Fruit fly (Drosophila melanogaster): ENCODE data around the gene AnxB10.

DNA sequence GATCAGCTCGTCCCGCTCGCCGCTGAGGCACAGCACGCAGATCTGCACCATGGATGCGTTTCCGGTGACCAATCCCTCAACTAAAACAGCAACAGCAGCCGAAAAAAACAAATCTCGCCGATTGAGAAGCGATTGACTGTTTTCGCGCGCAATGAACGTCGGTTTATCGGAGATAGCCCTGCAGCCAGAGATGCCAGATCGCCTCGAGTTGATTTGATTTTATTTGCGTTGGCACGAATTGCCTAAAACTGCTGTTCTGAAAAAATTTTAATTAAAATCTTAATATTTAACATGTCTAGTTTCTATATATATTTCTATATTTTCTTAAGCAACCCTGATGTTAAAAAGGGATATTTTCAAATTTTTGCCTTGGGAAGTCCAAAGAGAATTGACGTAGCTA lies 10.7 kb downstream of the AnxB10 start:
- no peak for TF ChIP-seq Abd-B (GFP tag; optimal IDR thresholded peaks at IDR 0.05)
- TF ChIP-seq woc (GFP tag; optimal IDR thresholded peaks at IDR 0.05): no peak
- TF ChIP-seq Jra (GFP tag; optimal IDR thresholded peaks at IDR 0.05): no peak
- TF ChIP-seq jim (GFP tag; optimal IDR thresholded peaks at IDR 0.05): no peak
- no peak for TF ChIP-seq CrebA (GFP tag; optimal IDR thresholded peaks at IDR 0.05; ENCODE audit: borderline replicate concordance)
- TF ChIP-seq ey (GFP tag; optimal IDR thresholded peaks at IDR 0.05): no peak
- no peak for TF ChIP-seq Hr78 (GFP tag; optimal IDR thresholded peaks at IDR 0.05)
- TF ChIP-seq Mio (GFP tag; optimal IDR thresholded peaks at IDR 0.05): no peak
- no peak for TF ChIP-seq psq (GFP tag; optimal IDR thresholded peaks at IDR 0.05)
- TF ChIP-seq dl (GFP tag; optimal IDR thresholded peaks at IDR 0.05; ENCODE audit: insufficient read depth in 1 of 2, partially characterized antibody in 2 of 2): no peak
- TF ChIP-seq OdsH (GFP tag; optimal IDR thresholded peaks at IDR 0.05): no peak

Measured in whole organism, wandering third instar larva.